Fruit fly (Drosophila melanogaster) whole organism, embryonic: Measurements from ENCODE around the gene LysRS.

Source experiments
- Antp ChIP-seq: fragments of 200-800 bp; sonication (Bioruptor generic); optimal IDR thresholded peaks from 3 replicates; lab custom pipeline; 2016; ENCODE audit warnings: missing biosample characterization, missing genetic modification characterization
- CG10274 ChIP-seq: fragments of 200-800 bp; sonication (Bioruptor generic); optimal IDR thresholded peaks from 3 replicates; lab custom pipeline; 2017; ENCODE audit warnings: missing biosample characterization, mild to moderate bottlenecking, missing genetic modification characterization
- CG10321 ChIP-seq: fragments of 200-800 bp; sonication (Bioruptor generic); IDR thresholded peaks from 2 replicates; pipeline ENCODE4 v1.3.6; 2022; ENCODE audit warnings: missing biosample characterization, missing genetic modification characterization
- CG10654 ChIP-seq: fragments of 200-800 bp; sonication (Bioruptor generic); optimal IDR thresholded peaks from 2 replicates; lab custom pipeline; 2016; ENCODE audit warnings: missing biosample characterization, missing genetic modification characterization
- CG11696 ChIP-seq: fragments of 200-800 bp; sonication (Bioruptor generic); IDR thresholded peaks from 2 replicates; pipeline ENCODE4 v1.3.6; 2022; ENCODE audit warnings: missing biosample characterization, missing genetic modification characterization
- CG12769 ChIP-seq: fragments of 200-800 bp; sonication (Bioruptor generic); optimal IDR thresholded peaks from 2 replicates; lab custom pipeline; 2019; ENCODE audit warnings: missing biosample characterization, mild to moderate bottlenecking, missing genetic modification characterization, moderate library complexity
- CG13296 ChIP-seq: fragments of 200-800 bp; sonication (Bioruptor generic); optimal IDR thresholded peaks from 3 replicates; lab custom pipeline; 2018; ENCODE audit warnings: missing biosample characterization, mild to moderate bottlenecking, missing genetic modification characterization
- CG1603 ChIP-seq: fragments of 200-800 bp; sonication (Bioruptor generic); optimal IDR thresholded peaks from 2 replicates; lab custom pipeline; 2019; ENCODE audit warnings: missing biosample characterization, mild to moderate bottlenecking, missing genetic modification characterization, moderate library complexity
- CG16815 ChIP-seq: fragments of 200-800 bp; sonication (Bioruptor generic); optimal IDR thresholded peaks from 3 replicates; lab custom pipeline; 2017; ENCODE audit warnings: missing biosample characterization, mild to moderate bottlenecking, missing genetic modification characterization
- CG2116 ChIP-seq: fragments of 200-800 bp; sonication (Bioruptor generic); optimal IDR thresholded peaks from 3 replicates; lab custom pipeline; 2018; ENCODE audit warnings: missing biosample characterization, mild to moderate bottlenecking, missing genetic modification characterization
- CG34224 ChIP-seq: fragments of 200-800 bp; sonication (Bioruptor generic); IDR thresholded peaks from 3 replicates; pipeline ENCODE4 v1.3.6; 2022; ENCODE audit warnings: missing biosample characterization, missing genetic modification characterization; ENCODE audit not compliant: partially characterized antibody
- CG3995 ChIP-seq: fragments of 200-800 bp; sonication (Bioruptor generic); optimal IDR thresholded peaks from 3 replicates; lab custom pipeline; 2016; ENCODE audit warnings: missing biosample characterization, missing genetic modification characterization
- CG4360 ChIP-seq: fragments of 200-800 bp; sonication (Bioruptor generic); IDR thresholded peaks from 2 replicates; pipeline ENCODE4 v1.3.6; 2022; ENCODE audit warnings: missing biosample characterization, missing genetic modification characterization
- CG43689 ChIP-seq: fragments of 200-800 bp; sonication (Bioruptor generic); IDR thresholded peaks from 2 replicates; pipeline ENCODE4 v1.3.6; 2022; ENCODE audit warnings: missing biosample characterization, missing genetic modification characterization
- CG6689 ChIP-seq: fragments of 200-800 bp; sonication (Bioruptor generic); IDR thresholded peaks from 2 replicates; pipeline ENCODE4 v1.3.6; 2022; ENCODE audit warnings: missing biosample characterization, missing genetic modification characterization
- CG7357 ChIP-seq: fragments of 200-800 bp; sonication (Bioruptor generic); IDR thresholded peaks from 3 replicates; pipeline ENCODE4 v1.3.6; 2022; ENCODE audit warnings: missing biosample characterization, missing genetic modification characterization
- CG7556 ChIP-seq: fragments of 200-800 bp; sonication (Bioruptor generic); optimal IDR thresholded peaks from 2 replicates; lab custom pipeline; 2017; ENCODE audit warnings: missing biosample characterization, mild to moderate bottlenecking, missing genetic modification characterization
- CG7745 ChIP-seq: fragments of 200-800 bp; sonication (Bioruptor generic); optimal IDR thresholded peaks from 2 replicates; lab custom pipeline; 2018; ENCODE audit warnings: missing biosample characterization, mild to moderate bottlenecking, missing genetic modification characterization, moderate library complexity
- CG7928 ChIP-seq: fragments of 200-800 bp; sonication (Bioruptor generic); optimal IDR thresholded peaks from 2 replicates; lab custom pipeline; 2017; ENCODE audit warnings: missing biosample characterization, mild to moderate bottlenecking, missing genetic modification characterization
- CG8281 ChIP-seq: fragments of 200-800 bp; sonication (Bioruptor generic); optimal IDR thresholded peaks from 2 replicates; lab custom pipeline; 2018; ENCODE audit warnings: missing biosample characterization, mild to moderate bottlenecking, missing genetic modification characterization, moderate library complexity
- CG9609 ChIP-seq: fragments of 200-800 bp; sonication (Bioruptor generic); optimal IDR thresholded peaks from 3 replicates; lab custom pipeline; 2016; ENCODE audit warnings: missing biosample characterization, missing genetic modification characterization
- Eip74EF ChIP-seq, 2 experiments: fragments of 200-800 bp in 1 of 2; fragments of >200 bp in 1 of 2; sonication (Bioruptor generic) in 1 of 2; optimal IDR thresholded peaks; 2 replicates each; lab custom pipeline; 2017 to 2019; ENCODE audit warnings: missing biosample characterization in 2 of 2, missing genetic modification characterization in 2 of 2, mild to moderate bottlenecking in 1 of 2, moderate library complexity in 1 of 2
- GATAe ChIP-seq: fragments of 200-800 bp; sonication (Bioruptor generic); conservative IDR thresholded peaks from 2 replicates; pipeline ENCODE4 v1.3.6; 2022; ENCODE audit warnings: missing biosample characterization, missing genetic modification characterization
- Hey ChIP-seq: fragments of 200-800 bp; sonication (Bioruptor generic); optimal IDR thresholded peaks from 3 replicates; lab custom pipeline; 2018; ENCODE audit warnings: missing biosample characterization, mild to moderate bottlenecking, missing genetic modification characterization
- Hr51 ChIP-seq, 2 experiments: fragments of 200-800 bp; sonication (Bioruptor generic); optimal IDR thresholded peaks; 2 replicates in 1 of 2; 3 replicates in 1 of 2; lab custom pipeline; 2016 to 2018; ENCODE audit warnings: missing biosample characterization in 2 of 2, missing genetic modification characterization in 2 of 2, mild to moderate bottlenecking in 1 of 2, moderate library complexity in 1 of 2
- Hsf ChIP-seq: fragments of 200-800 bp; sonication (Bioruptor generic); optimal IDR thresholded peaks from 3 replicates; lab custom pipeline; 2016; ENCODE audit warnings: missing biosample characterization, missing genetic modification characterization
- MESR4 ChIP-seq: fragments of 200-800 bp; sonication (Bioruptor generic); optimal IDR thresholded peaks from 2 replicates; lab custom pipeline; 2018; ENCODE audit warnings: missing biosample characterization, mild to moderate bottlenecking, missing genetic modification characterization, moderate library complexity
- Sry-β ChIP-seq: fragments of 200-800 bp; sonication (Bioruptor generic); optimal IDR thresholded peaks from 2 replicates; lab custom pipeline; 2018; ENCODE audit warnings: missing biosample characterization, mild to moderate bottlenecking, missing genetic modification characterization, moderate library complexity
- Xrp1 ChIP-seq: fragments of 200-800 bp; sonication (Bioruptor generic); IDR thresholded peaks from 2 replicates; pipeline ENCODE4 v1.3.6; 2022; ENCODE audit warnings: missing biosample characterization, missing genetic modification characterization
- ara ChIP-seq: fragments of 200-800 bp; sonication (Bioruptor generic); IDR thresholded peaks from 2 replicates; pipeline ENCODE4 v1.3.6; 2022; ENCODE audit warnings: missing biosample characterization, missing genetic modification characterization
- bsh ChIP-seq, 2 experiments: fragments of 200-800 bp; sonication (Bioruptor generic); optimal IDR thresholded peaks; 2 replicates each; lab custom pipeline; 2017 to 2018; ENCODE audit warnings: mild to moderate bottlenecking in 2 of 2, missing biosample characterization in 2 of 2, missing genetic modification characterization in 2 of 2, moderate library complexity in 1 of 2
- cad ChIP-seq: fragments of >200 bp; optimal IDR thresholded peaks from 2 replicates; lab custom pipeline; 2017; ENCODE audit warnings: missing biosample characterization, missing genetic modification characterization
- danr ChIP-seq: fragments of 200-800 bp; sonication (Bioruptor generic); IDR thresholded peaks from 2 replicates; pipeline ENCODE4 v1.3.6; 2022; ENCODE audit warnings: missing biosample characterization, missing genetic modification characterization
- disco-r ChIP-seq: fragments of 200-800 bp; sonication (Bioruptor generic); optimal IDR thresholded peaks from 2 replicates; lab custom pipeline; 2016; ENCODE audit warnings: missing biosample characterization, missing genetic modification characterization
- dm ChIP-seq: fragments of 200-800 bp; sonication (Bioruptor generic); optimal IDR thresholded peaks from 3 replicates; lab custom pipeline; 2016; ENCODE audit warnings: missing biosample characterization, missing genetic modification characterization
- dysf ChIP-seq: fragments of 200-800 bp; sonication (Bioruptor generic); IDR thresholded peaks from 3 replicates; pipeline ENCODE4 v1.3.6; 2022; ENCODE audit warnings: missing biosample characterization, missing genetic modification characterization
- eyg ChIP-seq: fragments of 200-800 bp; sonication (Bioruptor generic); optimal IDR thresholded peaks from 3 replicates; lab custom pipeline; 2016; ENCODE audit warnings: missing biosample characterization, missing genetic modification characterization
- fru ChIP-seq: fragments of >200 bp; optimal IDR thresholded peaks from 2 replicates; lab custom pipeline; 2017
- gfzf ChIP-seq: fragments of 200-800 bp; sonication (Bioruptor generic); optimal IDR thresholded peaks from 2 replicates; lab custom pipeline; 2016; ENCODE audit warnings: missing biosample characterization, mild to moderate bottlenecking, missing genetic modification characterization, moderate library complexity
- hbn ChIP-seq: fragments of 200-800 bp; sonication (Bioruptor generic); IDR thresholded peaks from 2 replicates; pipeline ENCODE4 v1.3.6; 2022; ENCODE audit warnings: missing biosample characterization, missing genetic modification characterization; ENCODE audit not compliant: partially characterized antibody
- hkb ChIP-seq, 2 experiments: fragments of 200-800 bp in 1 of 2; fragments of >200 bp in 1 of 2; sonication (Bioruptor generic) in 1 of 2; IDR thresholded peaks in 1 of 2; optimal IDR thresholded peaks in 1 of 2; 2 replicates each; pipeline versions ENCODE4 v1.3.6 to Lab custom; 2017 to 2022; ENCODE audit warnings: missing biosample characterization in 1 of 2, missing genetic modification characterization in 1 of 2
- lola ChIP-seq, 3 experiments: fragments of >200 bp in 2 of 3; fragments of 200-800 bp in 1 of 3; sonication (Bioruptor generic) in 1 of 3; optimal IDR thresholded peaks; 2 replicates each; lab custom pipeline; 2017 to 2019; ENCODE audit warnings: missing biosample characterization in 3 of 3, missing genetic modification characterization in 3 of 3, mild to moderate bottlenecking in 1 of 3, moderate library complexity in 1 of 3
- nau ChIP-seq: fragments of 200-800 bp; sonication (Bioruptor generic); optimal IDR thresholded peaks from 3 replicates; lab custom pipeline; 2017; ENCODE audit warnings: missing biosample characterization, mild to moderate bottlenecking, missing genetic modification characterization, missing genetic modification reagents
- pnt ChIP-seq: fragments of 200-800 bp; sonication (Bioruptor generic); optimal IDR thresholded peaks from 3 replicates; lab custom pipeline; 2016; ENCODE audit warnings: missing biosample characterization, missing genetic modification characterization
- run ChIP-seq: fragments of 200-800 bp; sonication (Bioruptor generic); optimal IDR thresholded peaks from 3 replicates; lab custom pipeline; 2018; ENCODE audit warnings: missing biosample characterization, mild to moderate bottlenecking, missing genetic modification characterization
- sens ChIP-seq: fragments of 200-800 bp; sonication (Bioruptor generic); peaks from one replicate; lab custom pipeline; 2016; ENCODE audit warnings: missing biosample characterization, missing genetic modification characterization
- slp2 ChIP-seq: fragments of 200-800 bp; sonication (Bioruptor generic); optimal IDR thresholded peaks from 2 replicates; lab custom pipeline; 2016; ENCODE audit warnings: missing biosample characterization, missing genetic modification characterization
- sob ChIP-seq: fragments of 200-800 bp; sonication (Bioruptor generic); IDR thresholded peaks from 2 replicates; pipeline ENCODE4 v1.3.6; 2022; ENCODE audit warnings: missing biosample characterization, missing genetic modification characterization

LysRS gene

DNA sequence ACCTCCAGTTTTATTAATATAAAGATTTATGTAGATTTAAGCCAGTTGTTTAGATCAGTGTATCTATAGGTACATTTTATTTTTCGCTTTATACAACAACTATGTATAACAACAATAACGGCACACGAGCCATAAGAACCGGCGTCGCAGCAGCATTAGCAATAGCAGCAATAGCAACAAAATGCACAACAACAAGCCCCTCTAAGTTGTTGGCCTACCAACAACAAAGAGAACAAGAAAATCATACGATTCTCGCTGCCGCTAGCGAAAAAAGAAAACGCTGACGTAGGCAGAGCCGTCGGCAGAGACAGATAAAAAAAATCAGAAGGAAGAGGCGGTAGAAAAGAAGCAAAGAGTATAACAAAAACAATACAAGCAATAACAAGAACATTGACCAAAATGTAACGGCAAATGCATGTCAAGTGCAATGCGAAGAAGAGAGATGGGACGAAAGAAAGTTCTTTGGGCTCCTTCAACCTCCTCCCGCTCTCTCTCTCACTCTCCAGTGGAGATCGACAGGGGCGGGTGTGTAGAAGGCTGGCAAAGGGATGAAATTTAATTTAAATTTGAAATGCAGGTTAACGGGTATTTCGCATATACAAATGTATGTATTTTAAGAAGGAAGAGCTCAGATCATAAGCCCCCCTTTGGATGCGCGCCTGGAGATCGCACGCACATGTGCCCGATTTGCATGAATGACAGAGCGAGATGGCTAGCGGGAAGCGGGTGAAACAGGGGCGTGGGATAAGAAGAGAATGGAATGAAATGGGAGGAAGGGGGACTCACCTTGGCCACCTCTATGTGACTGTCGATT, 29.8 kb downstream of the LysRS start (continued):
- peak; percentile 87 for TF ChIP-seq CG13296 (GFP tag; lab: Kevin White, UChicago)
- peak; percentile 74 for TF ChIP-seq CG4360 (GFP tag; lab: Robert Waterston, UW)
- TF ChIP-seq dm (GFP tag; lab: Kevin White, UChicago): peak; percentile 98
- TF ChIP-seq GATAe: peak; percentile 86
- TF ChIP-seq CG7928 (GFP tag; lab: Kevin White, UChicago): peak; percentile 77
- TF ChIP-seq CG43689 (GFP tag; lab: Robert Waterston, UW): peak; percentile 94
- TF ChIP-seq CG6689 (GFP tag; lab: Robert Waterston, UW): peak; percentile 98
- peak; percentile 88 for TF ChIP-seq CG8281 (tag; lab: Kevin White, UChicago)
- peak; percentile 99 for TF ChIP-seq CG16815 (GFP tag; lab: Kevin White, UChicago)
- peak; percentile 100 for TF ChIP-seq Xrp1 (GFP tag; lab: Robert Waterston, UW)
- TF ChIP-seq slp2 (GFP tag; lab: Kevin White, UChicago): peak; percentile 98
- TF ChIP-seq Antp (GFP tag; lab: Kevin White, UChicago): peak; percentile 98
- peak; percentile 98 for TF ChIP-seq sob
- TF ChIP-seq CG2116 (GFP tag; lab: Kevin White, UChicago): peak; percentile 80
- peak; percentile 99 for TF ChIP-seq Hsf
- TF ChIP-seq Sry-β (GFP tag; lab: Kevin White, UChicago): peak; percentile 74
- peak; percentile 99 for TF ChIP-seq CG1603 (tag; lab: Kevin White, UChicago)
- TF ChIP-seq fru (lab: Kevin White, UChicago): no peak
- peak; percentile 100 for TF ChIP-seq sens (GFP tag; lab: Kevin White, UChicago)
- peak; percentile 92 for TF ChIP-seq run (tag; lab: Kevin White, UChicago)
- TF ChIP-seq CG11696 (GFP tag; lab: Robert Waterston, UW): peak; percentile 92
- TF ChIP-seq MESR4 (GFP tag; lab: Kevin White, UChicago): peak; percentile 77
- TF ChIP-seq CG7556 (GFP tag; lab: Kevin White, UChicago): peak; percentile 97
- TF ChIP-seq CG7357 (GFP tag; lab: Robert Waterston, UW): peak; percentile 94
- TF ChIP-seq nau (GFP tag; lab: Kevin White, UChicago): peak; percentile 96
- TF ChIP-seq dysf (GFP tag; lab: Robert Waterston, UW): peak; percentile 99
- TF ChIP-seq CG10274 (GFP tag; lab: Kevin White, UChicago): peak; percentile 91
- peak; percentile 85 for TF ChIP-seq Hey (tag; lab: Kevin White, UChicago)
- TF ChIP-seq CG34224 (GFP tag; lab: Robert Waterston, UW): no peak
- TF ChIP-seq CG9609 (GFP tag; lab: Kevin White, UChicago): peak; percentile 98
- peak; percentile 33 for TF ChIP-seq gfzf
- peak in 1 of 2 experiments; percentile 95 for TF ChIP-seq Eip74EF (GFP tag; optimal IDR thresholded peaks at IDR 0.05; lab: Kevin White, UChicago)
- no peak for TF ChIP-seq hkb (optimal IDR thresholded peaks at IDR 0.05; lab: Kevin White, UChicago)
- peak; percentile 98 for TF ChIP-seq hkb (GFP tag; IDR thresholded peaks at IDR 0.05; lab: Robert Waterston, UW)
- peak; percentile 97 for TF ChIP-seq danr (GFP tag; lab: Robert Waterston, UW)
- peak; percentile 91 for TF ChIP-seq CG7745 (tag; lab: Kevin White, UChicago)
- peak; percentile 97 for TF ChIP-seq disco-r (GFP tag; lab: Kevin White, UChicago)
- TF ChIP-seq CG3995 (GFP tag; lab: Kevin White, UChicago): peak; percentile 76
- TF ChIP-seq pnt: peak; percentile 99
- no peak for TF ChIP-seq cad (GFP tag; lab: Kevin White, UChicago)
- peak; percentile 98 for TF ChIP-seq CG10654 (GFP tag; lab: Kevin White, UChicago)
- peak; percentile 99 for TF ChIP-seq CG12769 (tag; lab: Kevin White, UChicago)
- peak; percentile 95 to 98 for TF ChIP-seq Hr51 (GFP tag; optimal IDR thresholded peaks at IDR 0.05; lab: Kevin White, UChicago)
- TF ChIP-seq ara (GFP tag; lab: Robert Waterston, UW): peak; percentile 99
- no peak for TF ChIP-seq hbn (GFP tag; lab: Robert Waterston, UW)
- TF ChIP-seq lola (GFP tag; optimal IDR thresholded peaks at IDR 0.05; lab: Kevin White, UChicago): peak in 1 of 3 experiments; percentile 99
- peak; percentile 84 for TF ChIP-seq CG10321
- peak; percentile 96 for TF ChIP-seq eyg (GFP tag; lab: Kevin White, UChicago)
- TF ChIP-seq bsh (GFP tag; optimal IDR thresholded peaks at IDR 0.05; lab: Kevin White, UChicago): peak; percentile 98 to 99
